Worm (Caenorhabditis elegans) whole organism, mixed stage, embryonic: ENCODE measurements around the gene mrps-34.

ENCODE experiments used
- M03D4.4 ChIP-seq: sonication (generic microtip); optimal IDR thresholded peaks from 2 replicates; lab custom pipeline; 2017; ENCODE audit warnings: mild to moderate bottlenecking, missing genetic modification characterization, missing compliant biosample characterization
- bed-3 ChIP-seq: fragments of 200-800 bp; sonication (Bioruptor generic); optimal IDR thresholded peaks from 3 replicates; lab custom pipeline; 2018; ENCODE audit warnings: mild to moderate bottlenecking, missing genetic modification characterization, moderate library complexity, missing compliant biosample characterization
- blmp-1 ChIP-seq: fragments of 150-350 bp; optimal IDR thresholded peaks from 2 replicates; lab custom pipeline; 2014; ENCODE audit warnings: missing biosample characterization, missing genetic modification characterization
- ceh-43 ChIP-seq: fragments of 200-800 bp; sonication (Bioruptor generic); optimal IDR thresholded peaks from 2 replicates; lab custom pipeline; 2018; ENCODE audit warnings: mild to moderate bottlenecking, missing genetic modification characterization, moderate library complexity, missing compliant biosample characterization
- ceh-83 ChIP-seq: fragments of 200-800 bp; sonication (Bioruptor generic); optimal IDR thresholded peaks from 2 replicates; lab custom pipeline; 2018; ENCODE audit warnings: mild to moderate bottlenecking, missing genetic modification characterization, missing compliant biosample characterization
- ces-1 ChIP-seq: fragments of 150-350 bp; optimal IDR thresholded peaks from 2 replicates; lab custom pipeline; 2014; ENCODE audit warnings: missing biosample characterization, missing genetic modification reagents, missing genetic modification characterization
- cnd-1 ChIP-seq: fragments of 200-800 bp; sonication (Bioruptor generic); optimal IDR thresholded peaks from 2 replicates; lab custom pipeline; 2018; ENCODE audit warnings: mild to moderate bottlenecking, missing genetic modification characterization, missing compliant biosample characterization
- drap-1 ChIP-seq: fragments of 200-800 bp; sonication (Bioruptor generic); optimal IDR thresholded peaks from 3 replicates; lab custom pipeline; 2018; ENCODE audit warnings: mild to moderate bottlenecking, missing genetic modification characterization, missing compliant biosample characterization
- elt-1 ChIP-seq: sonication (generic microtip); optimal IDR thresholded peaks from 2 replicates; lab custom pipeline; 2017; ENCODE audit warnings: missing genetic modification characterization, mild to moderate bottlenecking, missing compliant biosample characterization, antibody characterized with exemption, moderate library complexity, borderline replicate concordance; ENCODE audit not compliant: insufficient read depth
- elt-3 ChIP-seq: fragments of 150-350 bp; optimal IDR thresholded peaks from 2 replicates; lab custom pipeline; 2014; ENCODE audit warnings: missing biosample characterization, missing genetic modification characterization
- flh-1 ChIP-seq: fragments of 200-800 bp; sonication (Bioruptor generic); optimal IDR thresholded peaks from 2 replicates; lab custom pipeline; 2018; ENCODE audit warnings: mild to moderate bottlenecking, missing genetic modification characterization, moderate library complexity, missing compliant biosample characterization
- ham-2 ChIP-seq: fragments of 200-800 bp; sonication (Bioruptor generic); optimal IDR thresholded peaks from 2 replicates; lab custom pipeline; 2018; ENCODE audit warnings: mild to moderate bottlenecking, missing genetic modification characterization, missing compliant biosample characterization
- hlh-1 ChIP-seq: fragments of 150-350 bp; optimal IDR thresholded peaks from 2 replicates; lab custom pipeline; 2014; ENCODE audit warnings: missing biosample characterization, missing genetic modification reagents, missing genetic modification characterization
- lin-13 ChIP-seq: fragments of 150-350 bp; optimal IDR thresholded peaks from 2 replicates; lab custom pipeline; 2014; ENCODE audit warnings: missing biosample characterization, missing genetic modification characterization
- lsy-2 ChIP-seq: fragments of 150-350 bp; optimal IDR thresholded peaks from 2 replicates; lab custom pipeline; 2014; ENCODE audit warnings: missing biosample characterization, missing genetic modification characterization
- mab-5 ChIP-seq: fragments of 150-350 bp; optimal IDR thresholded peaks from 2 replicates; lab custom pipeline; 2014; ENCODE audit warnings: missing biosample characterization, missing genetic modification characterization
- nhr-12 ChIP-seq: fragments of 150-350 bp; optimal IDR thresholded peaks from 2 replicates; lab custom pipeline; 2014; ENCODE audit warnings: missing biosample characterization, missing genetic modification characterization
- nhr-2 ChIP-seq: fragments of 150-350 bp; optimal IDR thresholded peaks from 2 replicates; lab custom pipeline; 2014; ENCODE audit warnings: missing biosample characterization, missing genetic modification characterization
- nhr-237 ChIP-seq: fragments of 150-350 bp; optimal IDR thresholded peaks from 2 replicates; lab custom pipeline; 2014; ENCODE audit warnings: missing biosample characterization, missing genetic modification characterization
- nhr-28 ChIP-seq: fragments of 150-350 bp; optimal IDR thresholded peaks from 2 replicates; lab custom pipeline; 2014; ENCODE audit warnings: missing biosample characterization, missing genetic modification characterization
- pha-4 ChIP-seq: fragments of 150-350 bp; optimal IDR thresholded peaks from 2 replicates; lab custom pipeline; 2018; ENCODE audit warnings: missing biosample characterization, missing genetic modification reagents, missing genetic modification characterization
- sem-2 ChIP-seq: fragments of 200-800 bp; sonication (Bioruptor generic); optimal IDR thresholded peaks from 2 replicates; lab custom pipeline; 2018; ENCODE audit warnings: mild to moderate bottlenecking, missing genetic modification characterization, missing compliant biosample characterization
- snpc-4 ChIP-seq: fragments of 150-350 bp; optimal IDR thresholded peaks from 2 replicates; lab custom pipeline; 2014; ENCODE audit warnings: missing biosample characterization, missing genetic modification characterization
- tbx-8 ChIP-seq: fragments of 200-800 bp; sonication (Bioruptor generic); optimal IDR thresholded peaks from 2 replicates; lab custom pipeline; 2018; ENCODE audit warnings: mild to moderate bottlenecking, missing genetic modification characterization, moderate library complexity, missing compliant biosample characterization
- unc-120 ChIP-seq: sonication (generic microtip); optimal IDR thresholded peaks from 2 replicates; lab custom pipeline; 2017; ENCODE audit warnings: missing genetic modification characterization, missing compliant biosample characterization; ENCODE audit not compliant: poor library complexity, severe bottlenecking
- unc-39 ChIP-seq: fragments of 150-350 bp; optimal IDR thresholded peaks from 2 replicates; lab custom pipeline; 2014; ENCODE audit warnings: missing biosample characterization, missing genetic modification characterization
- unc-62 ChIP-seq: fragments of 150-350 bp; optimal IDR thresholded peaks from 2 replicates; lab custom pipeline; 2014; ENCODE audit warnings: missing biosample characterization, missing genetic modification reagents, missing genetic modification characterization
- zip-8 ChIP-seq: fragments of 150-350 bp; optimal IDR thresholded peaks from 2 replicates; lab custom pipeline; 2014; ENCODE audit warnings: missing biosample characterization, missing genetic modification characterization
- ztf-11 ChIP-seq: fragments of 150-350 bp; optimal IDR thresholded peaks from 2 replicates; lab custom pipeline; 2014; ENCODE audit warnings: missing biosample characterization, missing genetic modification characterization

mrps-34 gene

ce11 chrIII:4540604-4541003 lies 1.6 kb downstream of the mrps-34 start, which contains the start of gene ugt-62:
Gene ugt-62, minus strand, starts transcription at chrIII:4540623.
- TF ChIP-seq lsy-2 (tag; lab: Kevin White, UChicago) = no peak
- TF ChIP-seq M03D4.4 = no peak
- no peak for TF ChIP-seq nhr-2
- TF ChIP-seq ztf-11 (tag; lab: Kevin White, UChicago) = no peak
- TF ChIP-seq hlh-1 (tag; lab: Kevin White, UChicago) = no peak
- TF ChIP-seq unc-39 (tag; lab: Kevin White, UChicago) = no peak
- TF ChIP-seq ces-1 (GFP tag; lab: Kevin White, UChicago) = no peak
- TF ChIP-seq ham-2 (GFP tag; lab: Kevin White, UChicago) = no peak
- no peak for TF ChIP-seq zip-8 (tag; lab: Kevin White, UChicago)
- TF ChIP-seq unc-62 (GFP tag; lab: Kevin White, UChicago) = no peak
- TF ChIP-seq blmp-1 (tag; lab: Kevin White, UChicago) = no peak
- no peak for TF ChIP-seq drap-1
- no peak for TF ChIP-seq ceh-83
- TF ChIP-seq elt-3 (tag; lab: Kevin White, UChicago) = no peak
- no peak for TF ChIP-seq ceh-43 (GFP tag; lab: Kevin White, UChicago)
- no peak for TF ChIP-seq mab-5
- no peak for TF ChIP-seq pha-4
- TF ChIP-seq nhr-12 = no peak

- TF ChIP-seq ceh-43 (GFP tag; lab: Kevin White, UChicago) = no peak
- TF ChIP-seq nhr-12 = no peak
- no peak for TF ChIP-seq ces-1 (GFP tag; lab: Kevin White, UChicago)
- TF ChIP-seq cnd-1 (tag; lab: Kevin White, UChicago) = no peak
- no peak for TF ChIP-seq sem-2 (GFP tag; lab: Kevin White, UChicago)
- TF ChIP-seq hlh-1 (tag; lab: Kevin White, UChicago) = no peak
- no peak for TF ChIP-seq pha-4
- no peak for TF ChIP-seq bed-3 (GFP tag; lab: Kevin White, UChicago)
- no peak for TF ChIP-seq tbx-8
- TF ChIP-seq unc-120 (tag; lab: Kevin White, UChicago) = no peak
- no peak for TF ChIP-seq flh-1
- no peak for TF ChIP-seq ham-2 (GFP tag; lab: Kevin White, UChicago)
- no peak for TF ChIP-seq M03D4.4
- TF ChIP-seq snpc-4 (tag; lab: Kevin White, UChicago) = no peak
- no peak for TF ChIP-seq elt-3 (tag; lab: Kevin White, UChicago)
- TF ChIP-seq lsy-2 (tag; lab: Kevin White, UChicago) = no peak
- no peak for TF ChIP-seq nhr-28 (tag; lab: Kevin White, UChicago)
These were observed 11.3 kb downstream of the mrps-34 start for ce11 chrIII:4530968-4531367.

ce11 chrIII:4525998-4526397 lies 16.3 kb downstream of the mrps-34 start:
- TF ChIP-seq lsy-2 (tag; lab: Kevin White, UChicago) (no peak), tbx-8 (no peak), blmp-1 (tag; lab: Kevin White, UChicago) (no peak), pha-4 (no peak), hlh-1 (tag; lab: Kevin White, UChicago) (no peak), lin-13 (no peak), elt-1 (tag; lab: Kevin White, UChicago) (no peak), flh-1 (no peak), drap-1 (no peak), sem-2 (GFP tag; lab: Kevin White, UChicago) (no peak)

ce11 chrIII:4524071-4524470 lies 18.2 kb downstream of the mrps-34 start:
- peak; percentile 95 for TF ChIP-seq ces-1 (GFP tag; lab: Kevin White, UChicago)
- TF ChIP-seq unc-39 (tag; lab: Kevin White, UChicago) = no peak
- TF ChIP-seq M03D4.4 = no peak

ce11 chrIII:4523411-4523810 lies 18.8 kb downstream of the mrps-34 start:
- TF ChIP-seq bed-3 (GFP tag; lab: Kevin White, UChicago) (no peak), zip-8 (tag; lab: Kevin White, UChicago) (no peak), flh-1 (no peak), ztf-11 (tag; lab: Kevin White, UChicago) (no peak), hlh-1 (tag; lab: Kevin White, UChicago) (peak; percentile 27), pha-4 (no peak), unc-39 (tag; lab: Kevin White, UChicago) (no peak), snpc-4 (tag; lab: Kevin White, UChicago) (no peak), nhr-237 (no peak), nhr-12 (no peak), sem-2 (GFP tag; lab: Kevin White, UChicago) (no peak), M03D4.4 (no peak), elt-3 (tag; lab: Kevin White, UChicago) (no peak), unc-62 (GFP tag; lab: Kevin White, UChicago) (peak; percentile 61), ces-1 (GFP tag; lab: Kevin White, UChicago) (peak; percentile 59), cnd-1 (tag; lab: Kevin White, UChicago) (peak; percentile 86)
